Fruit fly (Drosophila melanogaster): ENCODE data around the gene Cdc7.

Gene Cdc7

dm6 chrX:6654198-6654831 is at the start of gene Cdc7, which contains the start of gene CG3226:
Gene Cdc7, plus strand, starts transcription at chrX:6654541.
Gene CG3226, minus strand, starts transcription at chrX:6654248.
- TF ChIP-seq Hr83 (GFP tag; optimal IDR thresholded peaks at IDR 0.05; ENCODE audit: poor library complexity, severe bottlenecking) (peak; percentile 54), foxo (GFP tag; optimal IDR thresholded peaks at IDR 0.05) (peak in 1 of 2 experiments; percentile 53), sv (GFP tag; optimal IDR thresholded peaks at IDR 0.05) (no peak), Jra (GFP tag; optimal IDR thresholded peaks at IDR 0.05) (peak; percentile 41), sage (GFP tag; optimal IDR thresholded peaks at IDR 0.05) (peak; percentile 6), N (GFP tag; optimal IDR thresholded peaks at IDR 0.05) (no peak), Sp1 (GFP tag; optimal IDR thresholded peaks at IDR 0.05) (peak; percentile 76), rgr (GFP tag; optimal IDR thresholded peaks at IDR 0.05) (peak; percentile 80), dl (GFP tag; optimal IDR thresholded peaks at IDR 0.05; ENCODE audit: insufficient read depth in 1 of 2, partially characterized antibody in 2 of 2) (no peak), OdsH (GFP tag; optimal IDR thresholded peaks at IDR 0.05) (peak; percentile 64), CG9705 (GFP tag; optimal IDR thresholded peaks at IDR 0.05) (peak; percentile 72), Rel (GFP tag; optimal IDR thresholded peaks at IDR 0.05) (no peak), Rel (tag; optimal IDR thresholded peaks at IDR 0.05) (peak; percentile 43), h (GFP tag; optimal IDR thresholded peaks at IDR 0.05) (peak; percentile 66), HLH106 (tag; optimal IDR thresholded peaks at IDR 0.05) (peak; percentile 67), tai (GFP tag; optimal IDR thresholded peaks at IDR 0.05) (no peak), usp (GFP tag; optimal IDR thresholded peaks at IDR 0.05) (no peak), psq (GFP tag; optimal IDR thresholded peaks at IDR 0.05) (peak; percentile 53), Myc (optimal IDR thresholded peaks at IDR 0.05) (peak; percentile 15), dmrt93B (GFP tag; optimal IDR thresholded peaks at IDR 0.05) (peak; percentile 76), fru (GFP tag; optimal IDR thresholded peaks at IDR 0.05) (peak; percentile 100), Hr78 (GFP tag; optimal IDR thresholded peaks at IDR 0.05) (no peak), br (GFP tag; optimal IDR thresholded peaks at IDR 0.05) (peak; percentile 54), woc (GFP tag; optimal IDR thresholded peaks at IDR 0.05) (peak; percentile 27)

- no peak for TF ChIP-seq usp (GFP tag; optimal IDR thresholded peaks at IDR 0.05)
- no peak for TF ChIP-seq jim (GFP tag; optimal IDR thresholded peaks at IDR 0.05)
- no peak for TF ChIP-seq Hr78 (GFP tag; optimal IDR thresholded peaks at IDR 0.05)
- no peak for TF ChIP-seq OdsH (GFP tag; optimal IDR thresholded peaks at IDR 0.05)
- TF ChIP-seq Vsx2 (GFP tag; optimal IDR thresholded peaks at IDR 0.05; ENCODE audit: partially characterized antibody), result no peak
- TF ChIP-seq rgr (GFP tag; optimal IDR thresholded peaks at IDR 0.05), result no peak
- no peak for TF ChIP-seq woc (GFP tag; optimal IDR thresholded peaks at IDR 0.05)
- no peak for TF ChIP-seq dsf (GFP tag; optimal IDR thresholded peaks at IDR 0.05; ENCODE audit: borderline replicate concordance)
- TF ChIP-seq tai (GFP tag; optimal IDR thresholded peaks at IDR 0.05), result no peak
- TF ChIP-seq Sp1 (GFP tag; optimal IDR thresholded peaks at IDR 0.05), result no peak
- no peak for TF ChIP-seq pan (optimal IDR thresholded peaks at IDR 0.05)
Measured at dm6 chrX:6604706-6605105, 49.6 kb upstream of the Cdc7 start.

dm6 chrX:6611831-6612230 is 42.5 kb upstream of the Cdc7 start:
- TF ChIP-seq pan (optimal IDR thresholded peaks at IDR 0.05), result no peak
- TF ChIP-seq sage (GFP tag; optimal IDR thresholded peaks at IDR 0.05), result no peak
- TF ChIP-seq GATAd (GFP tag; optimal IDR thresholded peaks at IDR 0.05), result no peak
- no peak for TF ChIP-seq tai (GFP tag; optimal IDR thresholded peaks at IDR 0.05)
- no peak for TF ChIP-seq Jra (GFP tag; optimal IDR thresholded peaks at IDR 0.05)

dm6 chrX:6612509-6612908 is 41.8 kb upstream of the Cdc7 start:
- TF ChIP-seq woc (GFP tag; optimal IDR thresholded peaks at IDR 0.05), result no peak
- no peak for TF ChIP-seq N (GFP tag; optimal IDR thresholded peaks at IDR 0.05)
- TF ChIP-seq Rel (GFP tag; optimal IDR thresholded peaks at IDR 0.05), result no peak
- TF ChIP-seq Rel (tag; optimal IDR thresholded peaks at IDR 0.05), result no peak
- no peak for TF ChIP-seq CG32264 (GFP tag; optimal IDR thresholded peaks at IDR 0.05)
- no peak for TF ChIP-seq GATAd (GFP tag; optimal IDR thresholded peaks at IDR 0.05)
- no peak for TF ChIP-seq sage (GFP tag; optimal IDR thresholded peaks at IDR 0.05)
- TF ChIP-seq Vsx2 (GFP tag; optimal IDR thresholded peaks at IDR 0.05; ENCODE audit: partially characterized antibody), result no peak
- TF ChIP-seq pan (optimal IDR thresholded peaks at IDR 0.05), result no peak

- TF ChIP-seq CG32264 (GFP tag; optimal IDR thresholded peaks at IDR 0.05) (no peak), dl (GFP tag; optimal IDR thresholded peaks at IDR 0.05; ENCODE audit: insufficient read depth in 1 of 2, partially characterized antibody in 2 of 2) (no peak), Hr83 (GFP tag; optimal IDR thresholded peaks at IDR 0.05; ENCODE audit: poor library complexity, severe bottlenecking) (no peak), lola (GFP tag; optimal IDR thresholded peaks at IDR 0.05) (no peak)
Measured at dm6 chrX:6613581-6613980, 40.8 kb upstream of the Cdc7 start.

Data from whole organism, wandering third instar larva.